Fruit fly (Drosophila melanogaster): ENCODE measurements around the gene Ref1.
A peak's percentile ranks its signal among the peaks of the same experiment; 100 is the strongest.

DNA sequence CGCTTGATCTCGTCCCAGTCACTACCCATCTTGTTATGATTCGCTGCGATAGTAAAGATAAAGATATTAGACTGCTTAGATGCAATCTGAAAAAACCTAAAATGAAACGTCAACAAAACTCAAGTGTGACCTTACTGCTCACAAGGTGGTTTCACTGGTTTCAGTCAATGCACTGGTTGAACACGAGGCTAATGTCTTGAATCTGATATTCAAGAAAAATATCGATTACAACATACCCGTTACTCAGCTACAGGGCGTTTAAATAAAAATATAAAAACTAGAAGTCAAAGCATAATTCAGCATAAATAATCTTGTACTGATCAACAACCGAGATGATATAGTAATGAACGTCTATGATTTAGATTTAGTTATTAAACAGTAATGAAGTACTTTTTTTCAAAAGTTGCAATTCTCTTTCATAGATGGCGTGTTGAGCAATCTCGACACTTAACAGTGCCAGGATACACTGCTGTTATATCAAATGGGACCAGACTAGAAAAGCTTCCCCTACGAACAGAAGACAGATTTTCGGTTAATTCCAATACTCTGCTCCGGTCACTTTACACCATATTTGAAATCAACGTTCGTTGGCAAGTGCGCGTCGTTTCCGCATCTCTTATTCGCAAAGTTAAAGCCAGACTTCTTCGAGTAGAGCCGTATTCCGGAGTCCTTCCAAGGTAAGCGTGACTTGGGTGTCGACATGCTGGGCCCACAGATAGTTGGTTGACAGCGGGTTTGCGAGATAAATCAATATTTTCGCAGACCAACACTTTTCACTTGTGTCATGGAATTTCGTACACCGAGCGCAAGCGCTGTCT, 5.7 kb downstream of the Ref1 start, which contains the start of the genes Ufl1 and CG1943:
- TF ChIP-seq Sox102F (GFP tag; optimal IDR thresholded peaks at IDR 0.05) (no peak), CG32532 (GFP tag; IDR thresholded peaks at IDR 0.05) (no peak), Chrac-16 (GFP tag; optimal IDR thresholded peaks at IDR 0.05) (no peak), her (GFP tag; optimal IDR thresholded peaks at IDR 0.05) (no peak), CG3065 (GFP tag; optimal IDR thresholded peaks at IDR 0.05) (no peak), Bgb (GFP tag; IDR thresholded peaks at IDR 0.05; ENCODE audit: partially characterized antibody) (no peak), CG2712 (tag; optimal IDR thresholded peaks at IDR 0.05) (peak; percentile 58), CG11560 (tag; IDR thresholded peaks at IDR 0.05) (no peak)

Measured in whole organism, embryonic.